Worm (Caenorhabditis elegans): ENCODE data around the gene C10A4.2.

ce11 chrX:7416082-7416481, 6.0 kb downstream of the C10A4.2 start, which contains the start of gene C10A4.1:
- TF ChIP-seq ama-1 (optimal IDR thresholded peaks at IDR 0.05) (no peak), B0310.2 (tag; optimal IDR thresholded peaks at IDR 0.05) (no peak), ets-7 (tag; optimal IDR thresholded peaks at IDR 0.05) (no peak), tra-4 (tag; optimal IDR thresholded peaks at IDR 0.05) (no peak)

Measured in whole organism, early embryonic.